Fruit fly (Drosophila melanogaster) whole organism, pupa: ENCODE measurements around the gene Nmnat.

Experiments used
- CG10348 ChIP-seq: fragments of 200-800 bp; sonication (Bioruptor generic); IDR thresholded peaks from 2 replicates; pipeline ENCODE4 v1.3.6; 2022; ENCODE audit warnings: missing biosample characterization, missing genetic modification characterization
- CG12605 ChIP-seq: fragments of 200-800 bp; sonication (Bioruptor generic); IDR thresholded peaks from 2 replicates; pipeline ENCODE4 v1.3.6; 2022; ENCODE audit warnings: missing biosample characterization, missing genetic modification characterization
- CG13204 ChIP-seq: fragments of 200-800 bp; sonication (Bioruptor generic); optimal IDR thresholded peaks from 2 replicates; lab custom pipeline; 2018; ENCODE audit warnings: missing biosample characterization, mild to moderate bottlenecking, missing genetic modification characterization, moderate library complexity
- CG14655 ChIP-seq: fragments of 200-800 bp; sonication (Bioruptor generic); optimal IDR thresholded peaks from 3 replicates; lab custom pipeline; 2017; ENCODE audit warnings: mild to moderate bottlenecking, missing biosample characterization, missing genetic modification reagents, missing genetic modification characterization
- CG15710 ChIP-seq: fragments of 200-800 bp; sonication (Bioruptor generic); optimal IDR thresholded peaks from 2 replicates; lab custom pipeline; 2018; ENCODE audit warnings: missing biosample characterization, mild to moderate bottlenecking, missing genetic modification characterization, moderate library complexity
- CG17806 ChIP-seq: fragments of 200-800 bp; sonication (Bioruptor generic); optimal IDR thresholded peaks from 2 replicates; lab custom pipeline; 2018; ENCODE audit warnings: missing biosample characterization, mild to moderate bottlenecking, missing genetic modification characterization, moderate library complexity
- CG32121 ChIP-seq: fragments of 200-800 bp; sonication (Bioruptor generic); IDR thresholded peaks from 2 replicates; pipeline ENCODE4 v1.3.6; 2022; ENCODE audit warnings: missing biosample characterization, missing genetic modification characterization
- CG34367 ChIP-seq: fragments of 200-800 bp; sonication (Bioruptor generic); optimal IDR thresholded peaks from 2 replicates; lab custom pipeline; 2018; ENCODE audit warnings: missing biosample characterization, mild to moderate bottlenecking, missing genetic modification characterization
- CG4496 ChIP-seq: fragments of 200-800 bp; sonication (Bioruptor generic); IDR thresholded peaks from 3 replicates; pipeline ENCODE4 v1.3.6; 2022; ENCODE audit warnings: missing biosample characterization, missing genetic modification characterization
- CG8159 ChIP-seq: fragments of 200-800 bp; sonication (Bioruptor generic); optimal IDR thresholded peaks from 3 replicates; lab custom pipeline; 2018; ENCODE audit warnings: missing biosample characterization, mild to moderate bottlenecking, missing genetic modification characterization, moderate library complexity
- CG8301 ChIP-seq: fragments of 200-800 bp; sonication (Bioruptor generic); optimal IDR thresholded peaks from 2 replicates; lab custom pipeline; 2018; ENCODE audit warnings: missing biosample characterization, mild to moderate bottlenecking, missing genetic modification characterization
- CG9948 ChIP-seq: fragments of 200-800 bp; sonication (Bioruptor generic); optimal IDR thresholded peaks from 2 replicates; lab custom pipeline; 2018; ENCODE audit warnings: missing biosample characterization, mild to moderate bottlenecking, missing genetic modification characterization, moderate library complexity
- D1 ChIP-seq: fragments of 200-800 bp; sonication (Bioruptor generic); optimal IDR thresholded peaks from 2 replicates; lab custom pipeline; 2018; ENCODE audit warnings: missing biosample characterization, mild to moderate bottlenecking, missing genetic modification characterization, moderate library complexity
- EcR ChIP-seq: fragments of 200-800 bp; sonication (Bioruptor generic); optimal IDR thresholded peaks from 3 replicates; lab custom pipeline; 2019; ENCODE audit warnings: missing biosample characterization, missing genetic modification characterization, mild to moderate bottlenecking, moderate library complexity, missing genetic modification reagents
- Ets98B ChIP-seq: fragments of 200-800 bp; sonication (Bioruptor generic); IDR thresholded peaks from 2 replicates; pipeline ENCODE4 v1.3.6; 2022; ENCODE audit warnings: missing biosample characterization, missing genetic modification characterization
- Pif1A ChIP-seq: fragments of 200-800 bp; sonication (Bioruptor generic); optimal IDR thresholded peaks from 3 replicates; lab custom pipeline; 2016; ENCODE audit warnings: missing biosample characterization, missing genetic modification characterization
- Pif1B ChIP-seq: fragments of 200-800 bp; sonication (Bioruptor generic); optimal IDR thresholded peaks from 3 replicates; lab custom pipeline; 2016; ENCODE audit warnings: missing biosample characterization, missing genetic modification characterization
- Snoo ChIP-seq: fragments of 200-800 bp; sonication (Bioruptor generic); optimal IDR thresholded peaks from 3 replicates; lab custom pipeline; 2017; ENCODE audit warnings: missing biosample characterization, mild to moderate bottlenecking, missing genetic modification characterization, inconsistent platforms
- fd96Ca ChIP-seq: fragments of 200-800 bp; sonication (Bioruptor generic); IDR thresholded peaks from 3 replicates; pipeline ENCODE4 v1.3.6; 2022; ENCODE audit warnings: missing biosample characterization, missing genetic modification characterization
- gl ChIP-seq: fragments of 200-800 bp; sonication (Bioruptor generic); optimal IDR thresholded peaks from 2 replicates; lab custom pipeline; 2018; ENCODE audit warnings: missing biosample characterization, mild to moderate bottlenecking, missing genetic modification characterization
- rn ChIP-seq: fragments of 200-800 bp; sonication (Bioruptor generic); IDR thresholded peaks from 2 replicates; pipeline ENCODE4 v1.3.6; 2022; ENCODE audit warnings: missing biosample characterization, missing genetic modification characterization

The Nmnat gene

DNA sequence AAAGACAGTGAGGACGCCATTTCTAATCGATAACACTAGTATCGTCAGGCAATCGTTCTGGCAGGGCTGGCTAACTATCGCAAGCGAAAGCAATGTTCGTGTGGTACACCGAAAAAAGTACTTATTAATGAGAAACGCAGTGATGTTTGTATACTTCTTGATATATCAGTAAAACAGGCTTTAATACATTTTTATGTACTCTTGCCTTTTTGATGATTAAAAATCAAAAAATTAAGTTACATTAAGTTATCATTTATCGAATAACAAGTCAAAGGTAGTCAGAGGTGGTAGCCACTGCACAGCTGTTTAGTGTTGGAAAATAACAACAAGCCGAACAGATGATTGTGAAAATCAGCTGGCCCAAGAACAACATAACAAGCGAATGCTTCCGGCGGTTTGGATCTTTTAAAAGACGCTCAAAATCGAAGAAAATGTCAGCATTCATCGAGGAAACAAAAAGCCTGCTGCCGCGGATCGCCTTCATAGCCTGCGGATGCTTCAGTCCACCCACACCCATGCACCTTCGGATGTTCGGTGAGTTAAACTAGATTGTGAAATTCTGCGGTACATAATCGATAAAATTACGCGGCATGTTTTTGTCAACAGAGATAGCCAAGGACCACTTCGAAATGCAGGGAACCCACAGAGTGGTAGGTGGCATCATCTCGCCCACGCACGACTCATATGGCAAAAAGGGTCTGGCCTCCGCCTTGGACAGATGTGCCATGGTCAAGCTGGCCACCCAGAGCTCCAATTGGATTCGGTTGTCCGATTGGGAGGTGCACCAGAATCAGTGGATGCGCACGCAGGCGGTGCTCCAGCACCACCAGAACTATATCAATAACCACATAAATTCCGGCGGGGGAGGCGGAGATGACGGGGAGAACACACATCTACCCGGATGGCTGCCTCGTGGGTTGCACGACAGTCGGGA is at the start of gene Nmnat, which contains the start of gene ssh:
Gene Nmnat (plus strand): TSS at position 318 of the 934 bp plus-strand sequence.
Gene ssh (minus strand): TSS at position 37 of the 934 bp plus-strand sequence.
- TF ChIP-seq fd96Ca (GFP tag; lab: Robert Waterston, UW): 0 out of 3 replicates have a peak, but pooled peaks have one; percentile 13
- TF ChIP-seq Ets98B (GFP tag; lab: Robert Waterston, UW): no peak
- no peak for TF ChIP-seq rn
- no peak for TF ChIP-seq CG8301 (tag; lab: Kevin White, UChicago)
- no peak for TF ChIP-seq CG32121
- TF ChIP-seq CG8159: no peak
- no peak for TF ChIP-seq CG15710 (tag; lab: Kevin White, UChicago)
- TF ChIP-seq Pif1A (GFP tag; lab: Kevin White, UChicago): no peak
- 0 out of 3 replicates have a peak, but pooled peaks have one; percentile 28 for TF ChIP-seq CG4496 (GFP tag; lab: Robert Waterston, UW)
- no peak for TF ChIP-seq gl (tag; lab: Kevin White, UChicago)

- no peak for TF ChIP-seq D1
- TF ChIP-seq rn: no peak
- TF ChIP-seq CG15710 (tag; lab: Kevin White, UChicago): no peak
- TF ChIP-seq EcR (GFP tag; lab: Kevin White, UChicago): no peak
- no peak for TF ChIP-seq Ets98B (GFP tag; lab: Robert Waterston, UW)
- TF ChIP-seq CG8301 (tag; lab: Kevin White, UChicago): no peak
- TF ChIP-seq CG4496 (GFP tag; lab: Robert Waterston, UW): no peak
- TF ChIP-seq CG8159: no peak
- no peak for TF ChIP-seq CG32121
- TF ChIP-seq gl (tag; lab: Kevin White, UChicago): no peak
- TF ChIP-seq Pif1A (GFP tag; lab: Kevin White, UChicago): no peak
- TF ChIP-seq CG13204 (GFP tag; lab: Kevin White, UChicago): no peak
- no peak for TF ChIP-seq CG14655 (GFP tag; lab: Kevin White, UChicago)
- no peak for TF ChIP-seq Snoo
- no peak for TF ChIP-seq fd96Ca (GFP tag; lab: Robert Waterston, UW)
- TF ChIP-seq CG9948 (tag; lab: Kevin White, UChicago): no peak
- TF ChIP-seq CG12605: no peak
- TF ChIP-seq Pif1B (GFP tag; lab: Kevin White, UChicago): no peak
- TF ChIP-seq CG10348 (GFP tag; lab: Robert Waterston, UW): no peak
- no peak for TF ChIP-seq CG17806 (tag; lab: Kevin White, UChicago)
Measured at dm6 chr3R:24900816-24901215, 44.2 kb upstream of the Nmnat start, which contains the start of gene CG10845. CG10845 (plus strand) TSS chr3R:24901116.

dm6 chr3R:24905959-24906634 is 38.9 kb upstream of the Nmnat start, which contains the start of gene CG13643:
CG13643 (minus strand) TSS chr3R:24906004.
- TF ChIP-seq CG34367 (tag; lab: Kevin White, UChicago) (no peak), D1 (no peak), gl (tag; lab: Kevin White, UChicago) (no peak), CG15710 (tag; lab: Kevin White, UChicago) (no peak), Ets98B (GFP tag; lab: Robert Waterston, UW) (peak; percentile 23; the same call in 1 of the 2 replicates), CG8159 (peak; percentile 53), Pif1B (GFP tag; lab: Kevin White, UChicago) (peak; percentile 51), CG14655 (GFP tag; lab: Kevin White, UChicago) (peak; percentile 81), CG4496 (GFP tag; lab: Robert Waterston, UW) (peak; percentile 42; the same call in 1 of the 3 replicates), CG8301 (tag; lab: Kevin White, UChicago) (peak; percentile 79), Pif1A (GFP tag; lab: Kevin White, UChicago) (peak; percentile 54), Snoo (no peak), CG32121 (peak; percentile 56)

- no peak for TF ChIP-seq D1
- TF ChIP-seq fd96Ca (GFP tag; lab: Robert Waterston, UW): 0 out of 3 replicates have a peak, but pooled peaks have one; percentile 30
- no peak for TF ChIP-seq rn
- TF ChIP-seq CG4496 (GFP tag; lab: Robert Waterston, UW): peak; percentile 55; the same call in 1 of the 3 replicates
- peak; percentile 45; the same call in 1 of the 2 replicates for TF ChIP-seq CG12605
- no peak for TF ChIP-seq Pif1B (GFP tag; lab: Kevin White, UChicago)
- TF ChIP-seq Ets98B (GFP tag; lab: Robert Waterston, UW): peak; percentile 25; the same call in 1 of the 2 replicates
- peak; percentile 64 for TF ChIP-seq CG32121
- TF ChIP-seq CG14655 (GFP tag; lab: Kevin White, UChicago): no peak
- TF ChIP-seq CG8301 (tag; lab: Kevin White, UChicago): peak; percentile 9
- TF ChIP-seq Pif1A (GFP tag; lab: Kevin White, UChicago): no peak
Measured at dm6 chr3R:24906648-24907047, 38.4 kb upstream of the Nmnat start.

DNA sequence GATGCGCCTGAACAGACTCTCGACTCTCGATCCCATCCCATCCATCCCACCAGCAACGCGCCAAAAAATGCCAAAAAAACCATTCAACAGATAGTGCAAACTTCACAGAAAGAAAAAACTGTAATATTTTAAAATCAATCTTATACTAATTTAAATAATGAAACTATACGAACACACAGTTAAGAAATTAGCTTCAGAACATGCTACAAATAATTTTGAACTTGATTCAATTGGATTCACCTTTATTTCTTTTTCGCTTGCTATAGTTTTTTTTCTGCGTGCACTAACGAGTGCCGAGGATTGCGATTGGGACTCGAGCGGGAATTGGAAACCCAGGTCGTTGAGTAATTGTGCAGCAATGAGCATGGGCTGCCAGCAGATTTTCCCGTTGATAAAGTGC is 37.0 kb upstream of the Nmnat start:
- no peak for TF ChIP-seq CG17806 (tag; lab: Kevin White, UChicago)
- TF ChIP-seq CG14655 (GFP tag; lab: Kevin White, UChicago): peak; percentile 28
- TF ChIP-seq CG32121: peak; percentile 68
- TF ChIP-seq Pif1A (GFP tag; lab: Kevin White, UChicago): no peak
- no peak for TF ChIP-seq CG13204 (GFP tag; lab: Kevin White, UChicago)
- TF ChIP-seq Snoo: no peak
- TF ChIP-seq CG34367 (tag; lab: Kevin White, UChicago): no peak
- TF ChIP-seq CG8301 (tag; lab: Kevin White, UChicago): peak; percentile 38
- no peak for TF ChIP-seq Pif1B (GFP tag; lab: Kevin White, UChicago)
- peak; percentile 66 for TF ChIP-seq Ets98B (GFP tag; lab: Robert Waterston, UW)
- TF ChIP-seq fd96Ca (GFP tag; lab: Robert Waterston, UW): 0 out of 3 replicates have a peak, but pooled peaks have one; percentile 34
